Fruit fly (Drosophila melanogaster) whole organism, prepupa: ENCODE measurements around the gene RpS19b.

Experiments used
- Blimp-1 ChIP-seq: fragments of 200-800 bp; sonication (Bioruptor generic); optimal IDR thresholded peaks from 3 replicates; lab custom pipeline; 2017; ENCODE audit warnings: missing biosample characterization, missing genetic modification characterization, mild to moderate bottlenecking, moderate library complexity, missing genetic modification reagents
- CG10631 ChIP-seq: fragments of 200-800 bp; sonication (Bioruptor generic); optimal IDR thresholded peaks from 2 replicates; lab custom pipeline; 2016; ENCODE audit warnings: missing biosample characterization, missing genetic modification characterization
- CG10669 ChIP-seq: fragments of 200-800 bp; sonication (Bioruptor generic); optimal IDR thresholded peaks from 3 replicates; lab custom pipeline; 2018; ENCODE audit warnings: missing biosample characterization, mild to moderate bottlenecking, missing genetic modification characterization, moderate library complexity
- CG11762 ChIP-seq: fragments of 200-800 bp; sonication (Bioruptor generic); optimal IDR thresholded peaks from 3 replicates; lab custom pipeline; 2016; ENCODE audit warnings: missing biosample characterization, missing genetic modification characterization; ENCODE audit not compliant: insufficient read depth
- CG15336 ChIP-seq: fragments of 200-800 bp; sonication (Bioruptor generic); IDR thresholded peaks from 2 replicates; pipeline ENCODE4 v1.3.6; 2022; ENCODE audit warnings: missing biosample characterization, missing genetic modification characterization
- CG16779 ChIP-seq: fragments of 200-800 bp; sonication (Bioruptor generic); optimal IDR thresholded peaks from 3 replicates; lab custom pipeline; 2017; ENCODE audit warnings: missing biosample characterization, mild to moderate bottlenecking, missing genetic modification characterization
- CG3032 ChIP-seq: fragments of 200-800 bp; optimal IDR thresholded peaks from 2 replicates; lab custom pipeline; 2019; ENCODE audit warnings: missing biosample characterization, mild to moderate bottlenecking, missing genetic modification characterization, moderate library complexity
- CG32006 ChIP-seq: fragments of 200-800 bp; sonication (Bioruptor generic); optimal IDR thresholded peaks from 3 replicates; lab custom pipeline; 2017; ENCODE audit warnings: missing biosample characterization, mild to moderate bottlenecking, missing genetic modification characterization
- CG3919 ChIP-seq: fragments of 200-800 bp; sonication (Bioruptor generic); optimal IDR thresholded peaks from 3 replicates; lab custom pipeline; 2016; ENCODE audit warnings: missing biosample characterization, missing genetic modification characterization
- CG4318 ChIP-seq: fragments of 200-800 bp; sonication (Bioruptor generic); optimal IDR thresholded peaks from 3 replicates; lab custom pipeline; 2017; ENCODE audit warnings: missing biosample characterization, mild to moderate bottlenecking, missing genetic modification characterization
- CG6163 ChIP-seq: fragments of 200-800 bp; sonication (Bioruptor generic); IDR thresholded peaks from 3 replicates; pipeline ENCODE4 v1.3.6; 2022; ENCODE audit warnings: missing biosample characterization, missing genetic modification characterization
- CG6276 ChIP-seq: fragments of 200-800 bp; sonication (Bioruptor generic); optimal IDR thresholded peaks from 2 replicates; lab custom pipeline; 2017; ENCODE audit warnings: missing biosample characterization, mild to moderate bottlenecking, missing genetic modification characterization
- CG6854 ChIP-seq: fragments of 200-800 bp; sonication (Bioruptor generic); optimal IDR thresholded peaks from 2 replicates; lab custom pipeline; 2017; ENCODE audit warnings: missing biosample characterization, mild to moderate bottlenecking, missing genetic modification characterization
- CG7368 ChIP-seq: fragments of 200-800 bp; sonication (Bioruptor generic); optimal IDR thresholded peaks from 3 replicates; lab custom pipeline; 2016; ENCODE audit warnings: missing biosample characterization, missing genetic modification characterization
- CG8319 ChIP-seq: fragments of 200-800 bp; sonication (Bioruptor generic); optimal IDR thresholded peaks from 3 replicates; lab custom pipeline; 2016; ENCODE audit warnings: missing biosample characterization, missing genetic modification characterization
- CG8632 ChIP-seq: fragments of 200-800 bp; sonication (Bioruptor generic); optimal IDR thresholded peaks from 3 replicates; lab custom pipeline; 2016; ENCODE audit warnings: missing biosample characterization, missing genetic modification characterization
- CG9139 ChIP-seq: fragments of 200-800 bp; sonication (Bioruptor generic); optimal IDR thresholded peaks from 3 replicates; lab custom pipeline; 2017; ENCODE audit warnings: missing biosample characterization, mild to moderate bottlenecking, missing genetic modification characterization
- Eip75B ChIP-seq: fragments of 200-800 bp; sonication (Bioruptor generic); optimal IDR thresholded peaks from 3 replicates; lab custom pipeline; 2016; ENCODE audit warnings: missing biosample characterization, missing genetic modification characterization
- Eip78C ChIP-seq: fragments of 200-800 bp; sonication (Bioruptor generic); peaks from one replicate; lab custom pipeline; 2016; ENCODE audit warnings: missing biosample characterization, missing genetic modification characterization
- Eip93F ChIP-seq: fragments of 200-800 bp; sonication (Bioruptor generic); optimal IDR thresholded peaks from 2 replicates; lab custom pipeline; 2016; ENCODE audit warnings: missing biosample characterization, mild to moderate bottlenecking, missing genetic modification characterization
- Ets21C ChIP-seq: fragments of 200-800 bp; sonication (Bioruptor generic); optimal IDR thresholded peaks from 3 replicates; lab custom pipeline; 2016; ENCODE audit warnings: missing biosample characterization, missing genetic modification characterization
- Ets96B ChIP-seq: fragments of 200-800 bp; optimal IDR thresholded peaks from 2 replicates; lab custom pipeline; 2019; ENCODE audit warnings: missing biosample characterization, mild to moderate bottlenecking, missing genetic modification characterization, moderate library complexity
- Hr38 ChIP-seq: sonication (Bioruptor generic); optimal IDR thresholded peaks from 2 replicates; lab custom pipeline; 2016; ENCODE audit warnings: missing biosample characterization, missing genetic modification characterization
- Lpt ChIP-seq: fragments of 200-800 bp; sonication (Bioruptor generic); optimal IDR thresholded peaks from 3 replicates; lab custom pipeline; 2016; ENCODE audit warnings: missing biosample characterization, missing genetic modification characterization
- Met ChIP-seq: fragments of 200-800 bp; sonication (Bioruptor generic); optimal IDR thresholded peaks from 3 replicates; lab custom pipeline; 2016; ENCODE audit warnings: missing biosample characterization, missing genetic modification characterization
- OdsH ChIP-seq: fragments of 200-800 bp; sonication (Bioruptor generic); optimal IDR thresholded peaks from 3 replicates; lab custom pipeline; 2016; ENCODE audit warnings: missing biosample characterization, missing genetic modification characterization
- Smox ChIP-seq: fragments of 200-800 bp; sonication (Bioruptor generic); optimal IDR thresholded peaks from 3 replicates; lab custom pipeline; 2016; ENCODE audit warnings: missing biosample characterization, missing genetic modification characterization
- Sox102F ChIP-seq: fragments of 200-800 bp; sonication (Bioruptor generic); optimal IDR thresholded peaks from 2 replicates; lab custom pipeline; 2016; ENCODE audit warnings: missing biosample characterization, mild to moderate bottlenecking, missing genetic modification characterization
- Sox14 ChIP-seq: fragments of 200-800 bp; sonication (Bioruptor generic); optimal IDR thresholded peaks from 3 replicates; lab custom pipeline; 2016; ENCODE audit warnings: missing biosample characterization, missing genetic modification characterization
- Sox15 ChIP-seq: fragments of 200-800 bp; sonication (Bioruptor generic); optimal IDR thresholded peaks from 3 replicates; lab custom pipeline; 2016; ENCODE audit warnings: missing biosample characterization, missing genetic modification characterization
- achi ChIP-seq: fragments of 200-800 bp; sonication (Bioruptor generic); optimal IDR thresholded peaks from 3 replicates; lab custom pipeline; 2016; ENCODE audit warnings: missing biosample characterization, missing genetic modification characterization
- acj6 ChIP-seq: fragments of 200-800 bp; sonication (Bioruptor generic); optimal IDR thresholded peaks from 3 replicates; lab custom pipeline; 2016; ENCODE audit warnings: missing biosample characterization, missing genetic modification characterization
- cyc ChIP-seq: fragments of 200-800 bp; sonication (Bioruptor generic); optimal IDR thresholded peaks from 3 replicates; lab custom pipeline; 2016; ENCODE audit warnings: missing biosample characterization, missing genetic modification characterization
- dac ChIP-seq: fragments of 200-800 bp; sonication (Bioruptor generic); optimal IDR thresholded peaks from 2 replicates; lab custom pipeline; 2017; ENCODE audit warnings: missing biosample characterization, mild to moderate bottlenecking, missing genetic modification characterization
- eg ChIP-seq: fragments of 200-800 bp; sonication (Bioruptor generic); IDR thresholded peaks from 3 replicates; pipeline ENCODE4 v1.3.6; 2022; ENCODE audit warnings: missing biosample characterization, missing genetic modification characterization
- esn ChIP-seq: fragments of 200-800 bp; sonication (Bioruptor generic); optimal IDR thresholded peaks from 2 replicates; lab custom pipeline; 2016; ENCODE audit warnings: missing biosample characterization, mild to moderate bottlenecking, missing genetic modification characterization, moderate library complexity
- fd59A ChIP-seq: fragments of 200-800 bp; sonication (Bioruptor generic); optimal IDR thresholded peaks from 2 replicates; lab custom pipeline; 2017; ENCODE audit warnings: missing biosample characterization, mild to moderate bottlenecking, missing genetic modification characterization, missing genetic modification reagents
- fd85E ChIP-seq: fragments of 200-800 bp; sonication (Bioruptor generic); optimal IDR thresholded peaks from 3 replicates; lab custom pipeline; 2016; ENCODE audit warnings: missing biosample characterization, missing genetic modification characterization
- fkh ChIP-seq: fragments of 200-800 bp; sonication (Bioruptor generic); optimal IDR thresholded peaks from 3 replicates; lab custom pipeline; 2017; ENCODE audit warnings: missing biosample characterization, mild to moderate bottlenecking, missing genetic modification characterization, moderate library complexity
- net ChIP-seq: fragments of 200-800 bp; sonication (Bioruptor generic); optimal IDR thresholded peaks from 3 replicates; lab custom pipeline; 2016; ENCODE audit warnings: missing biosample characterization, missing genetic modification characterization
- pdm3 ChIP-seq: fragments of 200-800 bp; sonication (Bioruptor generic); optimal IDR thresholded peaks from 3 replicates; lab custom pipeline; 2016; ENCODE audit warnings: missing biosample characterization, missing genetic modification characterization
- salr ChIP-seq, 2 experiments: fragments of 200-800 bp; sonication (Bioruptor generic); optimal IDR thresholded peaks; 3 replicates each; lab custom pipeline; 2016 to 2018; ENCODE audit warnings: missing biosample characterization in 2 of 2, missing genetic modification characterization in 2 of 2, mild to moderate bottlenecking in 1 of 2
- spab ChIP-seq: fragments of 200-800 bp; sonication (Bioruptor generic); optimal IDR thresholded peaks from 2 replicates; lab custom pipeline; 2017; ENCODE audit warnings: missing biosample characterization, mild to moderate bottlenecking, missing genetic modification characterization, missing genetic modification reagents
- ss ChIP-seq, 2 experiments: fragments of 200-800 bp; sonication (Bioruptor generic); optimal IDR thresholded peaks; 2 replicates in 1 of 2; 3 replicates in 1 of 2; lab custom pipeline; 2017 to 2018; ENCODE audit warnings: mild to moderate bottlenecking in 2 of 2, missing biosample characterization in 2 of 2, missing genetic modification characterization in 2 of 2, moderate library complexity in 1 of 2
- svp ChIP-seq: fragments of 200-800 bp; sonication (Bioruptor generic); peaks from one replicate; lab custom pipeline; 2016; ENCODE audit warnings: missing biosample characterization, missing genetic modification characterization
- topi ChIP-seq: fragments of 200-800 bp; sonication (Bioruptor generic); optimal IDR thresholded peaks from 3 replicates; lab custom pipeline; 2016; ENCODE audit warnings: missing biosample characterization, missing genetic modification characterization
- vri ChIP-seq: fragments of 200-800 bp; sonication (Bioruptor generic); optimal IDR thresholded peaks from 3 replicates; lab custom pipeline; 2016; ENCODE audit warnings: missing biosample characterization, mild to moderate bottlenecking, missing genetic modification characterization

The RpS19b gene

dm6 chr3R:23958091-23958838 lies 24.9 kb upstream of the RpS19b start, which contains the start of the genes GluProRS and AP-1sigma (continued):
- peak; percentile 93 for TF ChIP-seq svp (GFP tag; lab: Kevin White, UChicago)
- peak; percentile 81 for TF ChIP-seq Sox15 (GFP tag; lab: Kevin White, UChicago)
- TF ChIP-seq fkh (GFP tag; lab: Kevin White, UChicago) = peak; percentile 80
- peak; percentile 90 for TF ChIP-seq pdm3 (GFP tag; lab: Kevin White, UChicago)
- TF ChIP-seq CG32006 (GFP tag; lab: Kevin White, UChicago) = peak; percentile 85
- peak; percentile 62 for TF ChIP-seq Lpt (GFP tag; lab: Kevin White, UChicago)
- TF ChIP-seq vri (GFP tag; lab: Kevin White, UChicago) = peak; percentile 74
- TF ChIP-seq Ets21C (GFP tag; lab: Kevin White, UChicago) = peak; percentile 87
- TF ChIP-seq CG7368 (GFP tag; lab: Kevin White, UChicago) = peak; percentile 76
- peak; percentile 82 for TF ChIP-seq Ets96B (tag; lab: Kevin White, UChicago)
- peak; percentile 92 for TF ChIP-seq OdsH
- peak; percentile 93 for TF ChIP-seq esn
- no peak for TF ChIP-seq CG6854
- peak; percentile 94 for TF ChIP-seq CG6163
- TF ChIP-seq spab (GFP tag; lab: Kevin White, UChicago) = peak; percentile 58
- TF ChIP-seq CG10669 (GFP tag; lab: Kevin White, UChicago) = peak; percentile 81
- TF ChIP-seq CG3919 = peak; percentile 87
- TF ChIP-seq CG10631 (GFP tag; lab: Kevin White, UChicago) = peak; percentile 92
- peak; percentile 57 for TF ChIP-seq dac
- TF ChIP-seq Hr38 (GFP tag; lab: Kevin White, UChicago) = no peak
- no peak for TF ChIP-seq CG6276 (GFP tag; lab: Kevin White, UChicago)
- TF ChIP-seq salr (GFP tag; optimal IDR thresholded peaks at IDR 0.05; lab: Kevin White, UChicago) = peak in 1 of 2 experiments; percentile 76
- peak; percentile 82 for TF ChIP-seq Sox102F
- peak; percentile 89 for TF ChIP-seq cyc (GFP tag; lab: Kevin White, UChicago)
- TF ChIP-seq Sox14 = peak; percentile 88
- TF ChIP-seq Met (GFP tag; lab: Kevin White, UChicago) = no peak
- no peak for TF ChIP-seq CG16779 (tag; lab: Kevin White, UChicago)

- TF ChIP-seq OdsH (no peak), fkh (GFP tag; lab: Kevin White, UChicago) (no peak), CG8632 (GFP tag; lab: Kevin White, UChicago) (no peak), Smox (GFP tag; lab: Kevin White, UChicago) (no peak), pdm3 (GFP tag; lab: Kevin White, UChicago) (no peak), CG15336 (GFP tag; lab: Robert Waterston, UW) (peak; percentile 55; the same call in 1 of the 2 replicates), ss (GFP tag; optimal IDR thresholded peaks at IDR 0.05; lab: Kevin White, UChicago) (peak in 1 of 2 experiments; percentile 24), achi (no peak), salr (GFP tag; optimal IDR thresholded peaks at IDR 0.05; lab: Kevin White, UChicago) (no peak), Eip93F (GFP tag; lab: Kevin White, UChicago) (no peak), cyc (GFP tag; lab: Kevin White, UChicago) (no peak), fd59A (GFP tag; lab: Kevin White, UChicago) (no peak), CG10631 (GFP tag; lab: Kevin White, UChicago) (no peak), svp (GFP tag; lab: Kevin White, UChicago) (peak; percentile 46), CG3032 (tag; lab: Kevin White, UChicago) (no peak), CG9139 (GFP tag; lab: Kevin White, UChicago) (no peak), Eip78C (GFP tag; lab: Kevin White, UChicago) (peak; percentile 81), Blimp-1 (GFP tag; lab: Kevin White, UChicago) (peak; percentile 90), acj6 (GFP tag; lab: Kevin White, UChicago) (no peak), Lpt (GFP tag; lab: Kevin White, UChicago) (peak; percentile 20), esn (peak; percentile 23), CG4318 (GFP tag; lab: Kevin White, UChicago) (no peak), Ets96B (tag; lab: Kevin White, UChicago) (no peak), CG6163 (peak; percentile 41; the same call in 1 of the 3 replicates), fd85E (GFP tag; lab: Kevin White, UChicago) (no peak), eg (peak; percentile 17; the same call in 1 of the 3 replicates), CG7368 (GFP tag; lab: Kevin White, UChicago) (no peak), Hr38 (GFP tag; lab: Kevin White, UChicago) (no peak), CG3919 (peak; percentile 41), CG8319 (no peak), CG6276 (GFP tag; lab: Kevin White, UChicago) (no peak), net (no peak), topi (GFP tag; lab: Kevin White, UChicago) (peak; percentile 21), CG11762 (no peak), Eip75B (GFP tag; lab: Kevin White, UChicago) (peak; percentile 30)
These were observed 22.1 kb upstream of the RpS19b start for dm6 chr3R:23955380-23955779.
